Fruit fly (Drosophila melanogaster) S2 (cell line): ENCODE measurements around the gene Proc.

Experiments used
- CG8478 ChIP-seq: fragments of >200 bp; optimal IDR thresholded peaks from 2 replicates; lab custom pipeline; 2018
- CTCF ChIP-seq, 2 experiments: fragments of >200 bp; optimal IDR thresholded peaks; 2 replicates each; lab custom pipeline; 2018

dm6 chr2L:7850406-7850805 lies 20.8 kb downstream of the Proc start:
- TF ChIP-seq CG8478: no peak
- no peak for TF ChIP-seq CTCF (optimal IDR thresholded peaks at IDR 0.05; lab: Kevin White, UChicago)
